Fruit fly (Drosophila melanogaster): ENCODE results near the gene Snx21.

The Snx21 gene

DNA sequence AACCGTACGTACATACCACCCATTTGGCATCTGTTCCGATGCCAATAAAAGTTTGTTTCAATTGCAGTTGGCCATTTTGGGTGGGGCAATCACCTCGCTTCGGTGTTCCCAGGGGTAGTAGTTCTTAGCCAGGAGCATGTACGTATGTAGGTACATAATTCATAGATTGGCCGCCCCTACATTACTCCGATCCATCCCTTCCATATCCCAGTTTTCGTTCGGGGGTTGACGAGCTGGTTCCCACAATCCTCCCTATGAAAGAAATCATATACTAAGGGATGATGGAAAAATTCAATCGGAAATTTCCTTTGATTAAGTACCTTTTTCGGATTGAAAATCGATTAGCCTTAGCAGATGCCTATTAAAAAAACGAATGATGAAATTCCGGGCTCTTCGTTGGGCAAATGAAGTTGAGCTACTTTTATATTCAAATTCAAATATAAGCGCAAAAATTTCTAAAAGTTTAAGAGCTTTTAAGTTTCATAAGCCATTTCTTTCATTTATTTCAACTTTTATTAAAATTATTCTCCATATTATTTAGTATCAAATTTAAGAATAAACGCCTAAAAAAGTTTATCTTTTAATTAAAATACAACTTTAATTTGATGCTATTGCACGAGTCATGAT, 7.4 kb downstream of the Snx21 start:
- TF ChIP-seq fd96Ca (GFP tag; IDR thresholded peaks at IDR 0.05), result no peak
- no peak for TF ChIP-seq CG8301 (tag; optimal IDR thresholded peaks at IDR 0.05)
- no peak for TF ChIP-seq CG9948 (tag; optimal IDR thresholded peaks at IDR 0.05)
- no peak for TF ChIP-seq CG4496 (GFP tag; IDR thresholded peaks at IDR 0.05)
- no peak for TF ChIP-seq Pif1A (GFP tag; optimal IDR thresholded peaks at IDR 0.05)
- no peak for TF ChIP-seq EcR (GFP tag; optimal IDR thresholded peaks at IDR 0.05)
- no peak for TF ChIP-seq CG14655 (GFP tag; optimal IDR thresholded peaks at IDR 0.05)
- no peak for TF ChIP-seq Ets98B (GFP tag; IDR thresholded peaks at IDR 0.05)
- TF ChIP-seq CG32121 (GFP tag; IDR thresholded peaks at IDR 0.05), result no peak
- no peak for TF ChIP-seq CG17806 (tag; optimal IDR thresholded peaks at IDR 0.05)

DNA sequence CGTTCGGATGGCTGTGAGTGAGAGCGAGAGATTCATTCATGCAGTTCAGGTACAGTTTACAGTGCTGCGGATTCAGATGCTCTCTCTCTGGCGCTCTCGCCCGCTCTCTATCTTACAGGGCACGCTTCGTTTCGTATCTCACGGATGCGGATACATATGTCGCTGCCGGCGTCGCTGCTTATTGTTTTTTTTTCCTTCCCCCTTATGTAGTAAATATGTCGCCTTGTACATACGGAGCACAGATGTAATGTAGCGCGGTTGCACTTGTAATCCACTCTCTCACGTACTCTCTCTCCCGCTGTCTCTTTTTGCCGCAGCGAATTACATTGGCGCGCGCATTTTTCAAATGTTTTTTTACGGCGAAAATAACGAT, 10.2 kb downstream of the Snx21 start:
- TF ChIP-seq EcR (GFP tag; optimal IDR thresholded peaks at IDR 0.05), result peak; percentile 72
- TF ChIP-seq gl (tag; optimal IDR thresholded peaks at IDR 0.05), result peak; percentile 61
- peak; percentile 72 for TF ChIP-seq Pif1B (GFP tag; optimal IDR thresholded peaks at IDR 0.05)
- peak; percentile 59 for TF ChIP-seq Pif1A (GFP tag; optimal IDR thresholded peaks at IDR 0.05)
- TF ChIP-seq CG17806 (tag; optimal IDR thresholded peaks at IDR 0.05), result no peak

DNA sequence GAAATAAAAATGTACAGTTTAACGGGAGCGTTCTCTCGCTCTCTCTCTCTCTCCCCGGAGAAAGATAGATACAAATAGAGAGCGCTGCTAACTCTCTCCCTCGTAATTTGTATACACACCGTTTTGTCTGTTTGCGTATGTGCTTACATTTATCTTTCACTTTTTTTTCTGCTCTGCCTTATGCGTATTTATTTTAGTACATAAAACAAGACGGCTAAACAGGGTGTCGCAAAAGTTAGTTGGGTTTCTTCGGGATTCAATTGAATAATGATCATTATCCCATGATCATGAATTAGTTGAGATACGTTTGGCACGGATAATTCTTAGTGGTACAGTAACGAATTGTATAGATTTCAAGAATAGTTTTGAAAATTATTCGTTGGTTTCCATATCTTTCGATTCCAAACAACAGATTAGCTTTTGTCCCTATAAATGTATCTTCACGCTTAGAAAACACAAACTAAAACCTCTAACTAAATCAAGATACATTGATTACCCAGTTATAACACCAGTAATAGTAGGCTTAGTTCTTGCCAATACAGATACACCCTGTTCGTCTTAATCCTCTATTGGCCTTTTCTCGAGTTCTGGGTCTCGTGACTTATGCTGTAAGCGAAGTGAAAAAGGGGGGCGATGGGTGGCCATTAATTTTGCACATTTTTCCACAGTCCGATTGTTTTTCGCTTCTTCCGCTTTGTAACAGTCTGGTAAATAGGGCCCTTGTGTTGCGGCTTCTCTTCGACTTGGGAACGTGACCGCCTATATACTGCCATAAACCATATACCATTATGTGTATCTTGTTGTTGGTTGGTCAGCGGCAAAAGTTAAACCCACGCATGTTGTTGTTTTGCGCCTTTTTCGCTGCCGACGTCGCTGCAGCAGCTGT, 10.8 kb downstream of the Snx21 start:
- TF ChIP-seq CG13204 (GFP tag; optimal IDR thresholded peaks at IDR 0.05) (peak; percentile 43), CG15710 (tag; optimal IDR thresholded peaks at IDR 0.05) (peak; percentile 87), D1 (tag; optimal IDR thresholded peaks at IDR 0.05) (no peak), CG14655 (GFP tag; optimal IDR thresholded peaks at IDR 0.05) (peak; percentile 97), fd96Ca (GFP tag; IDR thresholded peaks at IDR 0.05) (no peak), rn (GFP tag; IDR thresholded peaks at IDR 0.05) (no peak), Ets98B (GFP tag; IDR thresholded peaks at IDR 0.05) (no peak), CG4496 (GFP tag; IDR thresholded peaks at IDR 0.05) (no peak), CG12605 (GFP tag; IDR thresholded peaks at IDR 0.05) (no peak), CG17806 (tag; optimal IDR thresholded peaks at IDR 0.05) (peak; percentile 87), CG8159 (tag; optimal IDR thresholded peaks at IDR 0.05) (peak; percentile 91), Pif1B (GFP tag; optimal IDR thresholded peaks at IDR 0.05) (peak; percentile 87), CG34367 (tag; optimal IDR thresholded peaks at IDR 0.05) (peak; percentile 83), Snoo (tag; optimal IDR thresholded peaks at IDR 0.05) (peak; percentile 84), EcR (GFP tag; optimal IDR thresholded peaks at IDR 0.05) (peak; percentile 25), gl (tag; optimal IDR thresholded peaks at IDR 0.05) (peak; percentile 74), CG8301 (tag; optimal IDR thresholded peaks at IDR 0.05) (peak; percentile 96), Pif1A (GFP tag; optimal IDR thresholded peaks at IDR 0.05) (peak; percentile 91), CG9948 (tag; optimal IDR thresholded peaks at IDR 0.05) (peak; percentile 86)

DNA sequence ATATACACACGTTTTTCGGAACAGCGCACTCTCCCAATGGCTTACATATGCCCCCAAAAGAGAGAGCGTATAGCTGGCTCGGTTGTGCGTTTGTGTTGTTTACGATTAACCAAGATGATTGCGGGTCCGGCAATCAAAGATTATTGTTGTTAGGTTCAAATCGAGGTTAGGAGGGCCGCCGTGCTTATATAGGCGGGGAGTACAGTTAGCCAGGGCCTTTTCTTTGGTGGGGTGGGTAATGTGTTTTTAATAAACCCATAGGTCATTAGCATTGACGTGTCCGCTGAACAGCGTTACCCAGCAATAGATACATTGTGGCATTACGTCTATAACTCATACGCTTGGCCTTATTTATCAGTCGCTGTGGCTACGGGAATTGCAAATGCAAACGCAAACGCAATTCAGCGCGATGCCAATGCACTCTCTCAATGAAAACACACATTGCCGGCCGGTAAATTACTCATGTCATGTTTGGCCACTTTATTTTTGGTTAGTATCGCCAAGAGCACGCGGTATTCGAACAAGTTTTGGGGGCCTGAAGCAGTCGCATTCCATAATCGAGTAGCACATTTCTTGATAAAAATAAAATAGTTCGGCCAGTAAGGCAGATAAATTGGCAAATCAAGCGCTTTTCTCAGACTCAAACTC, 11.6 kb downstream of the Snx21 start:
- TF ChIP-seq EcR (GFP tag; optimal IDR thresholded peaks at IDR 0.05) (peak; percentile 78), D1 (tag; optimal IDR thresholded peaks at IDR 0.05) (no peak)

DNA sequence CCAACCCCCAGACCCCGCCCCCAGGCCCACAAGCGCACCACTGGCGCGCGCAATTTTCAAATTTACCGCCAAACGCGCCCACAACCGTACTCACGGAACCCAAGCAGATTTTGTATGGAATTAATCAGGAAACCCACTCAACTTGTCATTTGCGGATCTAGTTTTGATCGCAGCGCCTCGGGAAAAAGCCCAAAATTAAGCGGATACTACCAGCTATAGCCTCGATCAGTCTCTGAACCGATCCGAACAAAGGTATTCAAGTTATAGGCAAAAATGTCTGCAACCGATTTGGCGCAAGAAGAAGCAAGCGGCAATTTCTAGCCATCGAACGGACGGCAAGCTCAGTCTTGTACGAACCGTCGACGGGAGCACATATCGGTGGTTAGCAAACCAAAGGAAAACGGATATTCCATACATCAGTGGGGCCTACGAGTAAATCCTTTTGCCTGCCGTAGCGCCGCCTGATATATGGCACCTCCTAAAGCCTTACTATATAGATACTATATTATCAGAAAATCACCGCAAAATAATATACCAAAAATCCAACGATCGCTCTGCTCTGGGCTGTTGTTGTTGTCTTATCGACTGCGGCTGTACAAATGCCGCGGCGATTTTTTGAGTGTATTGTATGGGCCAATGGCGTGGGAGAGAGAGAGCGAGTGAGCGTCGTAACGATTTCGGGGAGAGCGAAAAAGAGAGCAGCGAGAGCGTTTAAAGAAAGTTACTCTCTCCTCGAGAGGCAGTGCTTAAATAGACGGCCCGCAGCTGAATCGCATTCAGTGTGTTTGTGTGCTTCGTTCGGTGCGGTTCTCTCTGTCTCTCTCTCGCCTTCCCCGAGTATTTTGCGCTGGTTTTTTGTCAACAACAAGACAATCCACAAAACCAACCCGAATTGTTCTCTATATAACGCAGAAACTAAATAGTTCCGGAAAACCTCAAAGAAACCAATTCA, 12.7 kb downstream of the Snx21 start, which contains the start of gene Pgk:
Pgk (minus strand) TSS at position 609 of the 952 bp plus-strand sequence.
- TF ChIP-seq Snoo (tag; optimal IDR thresholded peaks at IDR 0.05), result peak; percentile 43
- TF ChIP-seq CG12605 (GFP tag; IDR thresholded peaks at IDR 0.05), result no peak
- no peak for TF ChIP-seq Ets98B (GFP tag; IDR thresholded peaks at IDR 0.05)
- peak; percentile 2 for TF ChIP-seq D1 (tag; optimal IDR thresholded peaks at IDR 0.05)
- TF ChIP-seq CG8301 (tag; optimal IDR thresholded peaks at IDR 0.05), result peak; percentile 48
- TF ChIP-seq CG10348 (GFP tag; IDR thresholded peaks at IDR 0.05), result no peak
- TF ChIP-seq CG9948 (tag; optimal IDR thresholded peaks at IDR 0.05), result peak; percentile 27
- no peak for TF ChIP-seq gl (tag; optimal IDR thresholded peaks at IDR 0.05)
- TF ChIP-seq CG4496 (GFP tag; IDR thresholded peaks at IDR 0.05), result no peak
- TF ChIP-seq CG14655 (GFP tag; optimal IDR thresholded peaks at IDR 0.05), result peak; percentile 57
- TF ChIP-seq Pif1A (GFP tag; optimal IDR thresholded peaks at IDR 0.05), result peak; percentile 78
- TF ChIP-seq CG13204 (GFP tag; optimal IDR thresholded peaks at IDR 0.05), result peak; percentile 20
- TF ChIP-seq CG15710 (tag; optimal IDR thresholded peaks at IDR 0.05), result peak; percentile 37
- peak; percentile 52 for TF ChIP-seq CG17806 (tag; optimal IDR thresholded peaks at IDR 0.05)
- peak; percentile 74 for TF ChIP-seq Pif1B (GFP tag; optimal IDR thresholded peaks at IDR 0.05)
- TF ChIP-seq CG32121 (GFP tag; IDR thresholded peaks at IDR 0.05), result no peak
- TF ChIP-seq fd96Ca (GFP tag; IDR thresholded peaks at IDR 0.05), result no peak
- TF ChIP-seq rn (GFP tag; IDR thresholded peaks at IDR 0.05), result no peak
- TF ChIP-seq CG34367 (tag; optimal IDR thresholded peaks at IDR 0.05), result peak; percentile 39
- no peak for TF ChIP-seq CG8159 (tag; optimal IDR thresholded peaks at IDR 0.05)
- TF ChIP-seq EcR (GFP tag; optimal IDR thresholded peaks at IDR 0.05), result peak; percentile 28

All from whole organism, pupa.